Fruit fly (Drosophila melanogaster) whole organism, embryonic: ENCODE measurements around the gene CG8112.

Source experiments
- CG11093 ChIP-seq: fragments of 200-800 bp; sonication (Bioruptor generic); IDR thresholded peaks from 3 replicates; pipeline ENCODE4 v1.3.6; 2022; ENCODE audit warnings: missing biosample characterization, missing genetic modification characterization
- CG5245 ChIP-seq: fragments of 200-800 bp; sonication (Bioruptor generic); optimal IDR thresholded peaks from 3 replicates; lab custom pipeline; 2016; ENCODE audit warnings: missing biosample characterization, missing genetic modification characterization
- CG6854 ChIP-seq: fragments of 200-800 bp; sonication (Bioruptor generic); optimal IDR thresholded peaks from 3 replicates; lab custom pipeline; 2017; ENCODE audit warnings: missing biosample characterization, mild to moderate bottlenecking, missing genetic modification characterization
- CG8388 ChIP-seq: fragments of 200-800 bp; sonication (Bioruptor generic); optimal IDR thresholded peaks from 2 replicates; lab custom pipeline; 2019; ENCODE audit warnings: missing biosample characterization, mild to moderate bottlenecking, missing genetic modification characterization, moderate library complexity
- CG8478 ChIP-seq: fragments of >200 bp; optimal IDR thresholded peaks from 2 replicates; lab custom pipeline; 2018
- Camta ChIP-seq: fragments of 200-800 bp; sonication (Bioruptor generic); optimal IDR thresholded peaks from 2 replicates; lab custom pipeline; 2016; ENCODE audit warnings: missing biosample characterization, missing genetic modification characterization
- Fer1 ChIP-seq: fragments of 200-800 bp; sonication (Bioruptor generic); optimal IDR thresholded peaks from 2 replicates; lab custom pipeline; 2017; ENCODE audit warnings: missing biosample characterization, mild to moderate bottlenecking, missing genetic modification characterization
- MBD-R2 ChIP-seq: fragments of 200-800 bp; sonication (Bioruptor generic); IDR thresholded peaks from 2 replicates; pipeline ENCODE4 v1.3.6; 2022; ENCODE audit warnings: missing biosample characterization, missing genetic modification characterization
- YL-1 ChIP-seq: fragments of 200-800 bp; sonication (Bioruptor generic); optimal IDR thresholded peaks from 3 replicates; lab custom pipeline; 2017; ENCODE audit warnings: missing biosample characterization, mild to moderate bottlenecking, missing genetic modification characterization
- lola ChIP-seq, 3 experiments: fragments of >200 bp in 2 of 3; fragments of 200-800 bp in 1 of 3; sonication (Bioruptor generic) in 1 of 3; optimal IDR thresholded peaks; 2 replicates each; lab custom pipeline; 2017 to 2019; ENCODE audit warnings: missing biosample characterization in 3 of 3, missing genetic modification characterization in 3 of 3, mild to moderate bottlenecking in 1 of 3, moderate library complexity in 1 of 3
- psq ChIP-seq: fragments of 200-800 bp; sonication (Bioruptor generic); optimal IDR thresholded peaks from 2 replicates; lab custom pipeline; 2017; ENCODE audit warnings: missing biosample characterization, missing genetic modification characterization
- sisA ChIP-seq: fragments of 200-800 bp; sonication (Bioruptor generic); IDR thresholded peaks from 2 replicates; pipeline ENCODE4 v1.3.6; 2022; ENCODE audit warnings: missing biosample characterization, missing genetic modification characterization
- usp ChIP-seq: fragments of >200 bp; optimal IDR thresholded peaks from 2 replicates; lab custom pipeline; 2017; ENCODE audit warnings: missing biosample characterization, missing genetic modification characterization

DNA sequence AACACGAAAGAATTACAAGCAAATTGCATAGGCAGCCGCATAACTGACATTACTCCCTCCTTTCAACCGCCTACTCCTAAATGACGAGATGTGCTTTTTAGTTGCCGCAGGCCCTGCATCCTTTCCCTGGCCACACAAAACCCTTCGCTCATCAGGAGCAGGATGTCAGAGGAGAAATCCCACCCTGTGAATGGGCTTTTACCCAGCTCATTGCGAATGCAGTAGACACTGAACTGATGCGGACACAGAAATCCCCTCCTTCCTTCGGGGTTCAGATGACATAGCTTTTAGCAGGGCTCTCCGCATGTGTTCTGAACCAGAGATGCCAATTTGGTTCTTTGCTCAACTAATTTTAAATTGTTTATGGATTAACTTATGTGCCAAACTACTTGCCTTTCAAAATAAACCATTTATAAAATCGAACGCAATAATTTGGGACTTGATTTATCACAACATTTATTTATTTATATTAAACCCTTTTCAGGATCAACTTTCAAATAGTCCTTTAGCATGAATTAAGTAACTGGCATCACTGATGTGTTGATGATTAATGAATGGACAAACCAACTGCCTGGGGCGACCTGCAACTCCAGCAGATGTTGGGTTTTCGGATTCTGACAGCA lies 26.5 kb downstream of the CG8112 start:
- TF ChIP-seq psq (GFP tag; lab: Kevin White, UChicago) (no peak), lola (GFP tag; optimal IDR thresholded peaks at IDR 0.05; lab: Kevin White, UChicago) (no peak), MBD-R2 (no peak), CG8478 (lab: Kevin White, UChicago) (no peak), CG11093 (GFP tag; lab: Robert Waterston, UW) (no peak), CG6854 (no peak), YL-1 (GFP tag; lab: Kevin White, UChicago) (no peak), Camta (GFP tag; lab: Kevin White, UChicago) (no peak), sisA (no peak), usp (no peak), CG8388 (GFP tag; lab: Kevin White, UChicago) (no peak), Fer1 (GFP tag; lab: Kevin White, UChicago) (peak; percentile 18), CG5245 (no peak)
